Fruit fly (Drosophila melanogaster) S2 (cell line): ENCODE results near the gene CG44194.

Source experiments
- CG8478 ChIP-seq: fragments of >200 bp; optimal IDR thresholded peaks from 2 replicates; lab custom pipeline; 2018
- CTCF ChIP-seq, 2 experiments: fragments of >200 bp; optimal IDR thresholded peaks; 2 replicates each; lab custom pipeline; 2018

The CG44194 gene

DNA sequence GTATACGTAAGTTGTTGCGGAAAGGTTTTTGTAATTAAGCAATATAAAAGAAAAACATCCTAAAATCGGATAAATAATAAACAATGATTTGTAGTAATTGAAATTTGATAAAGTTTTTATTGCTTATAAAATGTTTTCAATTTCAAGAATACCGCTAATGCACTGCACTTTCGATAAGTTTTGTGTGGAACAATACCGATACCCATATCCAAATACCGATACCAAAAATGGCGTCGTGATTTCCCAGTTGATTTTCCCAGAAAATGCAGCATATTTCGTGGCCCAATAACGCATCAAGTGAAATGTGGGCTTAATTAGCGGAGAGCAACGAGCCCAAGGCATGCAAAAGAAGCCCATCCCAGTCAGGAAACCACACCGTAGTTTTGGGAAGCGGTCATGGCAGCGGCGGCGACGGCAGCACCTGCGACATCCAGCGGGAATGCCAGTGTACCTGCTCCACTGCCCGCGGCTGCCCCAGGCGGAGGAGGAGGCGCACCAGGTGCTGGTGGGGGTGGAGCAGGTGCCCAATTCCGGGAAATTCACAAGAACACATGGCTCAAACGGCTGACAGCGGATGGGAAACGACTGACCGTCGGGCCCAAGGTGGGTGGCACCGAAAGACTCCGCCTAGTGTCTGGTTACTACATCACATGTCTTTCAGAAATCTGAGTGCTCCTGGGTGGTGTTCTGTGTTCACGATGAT, 11.5 kb downstream of the CG44194 start, which contains the start of gene CG31342:
TSS of gene CG31342 (plus strand) at position 214 of the 703 bp plus-strand sequence.
- TF ChIP-seq CTCF (optimal IDR thresholded peaks at IDR 0.05; lab: Kevin White, UChicago) (no peak), CG8478 (lab: Kevin White, UChicago) (no peak)

DNA sequence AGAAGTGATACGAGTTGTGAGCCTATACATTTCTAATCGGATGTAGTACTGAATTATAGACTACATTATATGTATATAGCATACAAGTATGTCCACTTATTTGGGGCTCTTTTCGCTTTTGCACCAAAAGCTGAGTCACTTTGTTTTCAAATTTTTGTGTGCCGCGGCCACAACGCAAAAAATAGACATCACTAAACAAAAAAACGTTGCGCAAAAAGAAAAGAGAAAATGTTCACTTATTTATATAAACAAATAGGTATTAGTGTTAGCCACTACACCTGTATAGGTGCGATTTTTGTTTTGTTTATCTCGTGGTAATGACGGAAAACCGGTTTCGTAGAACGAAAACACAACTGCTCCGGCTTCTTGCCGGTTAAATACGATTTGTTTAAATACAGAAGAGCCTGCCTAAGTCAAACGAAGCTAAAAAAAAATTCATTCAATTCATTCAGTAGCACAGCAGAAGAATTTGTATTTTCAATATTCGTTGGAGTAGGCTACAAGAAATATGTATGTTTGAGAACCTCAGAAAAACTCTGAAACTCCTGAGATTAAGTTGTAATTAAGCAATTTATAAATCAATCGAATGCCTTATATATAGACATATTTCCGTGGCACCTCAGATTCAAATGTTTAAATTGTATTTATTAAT, 14.4 kb downstream of the CG44194 start:
- TF ChIP-seq CTCF (optimal IDR thresholded peaks at IDR 0.05; lab: Kevin White, UChicago) (no peak), CG8478 (lab: Kevin White, UChicago) (no peak)

DNA sequence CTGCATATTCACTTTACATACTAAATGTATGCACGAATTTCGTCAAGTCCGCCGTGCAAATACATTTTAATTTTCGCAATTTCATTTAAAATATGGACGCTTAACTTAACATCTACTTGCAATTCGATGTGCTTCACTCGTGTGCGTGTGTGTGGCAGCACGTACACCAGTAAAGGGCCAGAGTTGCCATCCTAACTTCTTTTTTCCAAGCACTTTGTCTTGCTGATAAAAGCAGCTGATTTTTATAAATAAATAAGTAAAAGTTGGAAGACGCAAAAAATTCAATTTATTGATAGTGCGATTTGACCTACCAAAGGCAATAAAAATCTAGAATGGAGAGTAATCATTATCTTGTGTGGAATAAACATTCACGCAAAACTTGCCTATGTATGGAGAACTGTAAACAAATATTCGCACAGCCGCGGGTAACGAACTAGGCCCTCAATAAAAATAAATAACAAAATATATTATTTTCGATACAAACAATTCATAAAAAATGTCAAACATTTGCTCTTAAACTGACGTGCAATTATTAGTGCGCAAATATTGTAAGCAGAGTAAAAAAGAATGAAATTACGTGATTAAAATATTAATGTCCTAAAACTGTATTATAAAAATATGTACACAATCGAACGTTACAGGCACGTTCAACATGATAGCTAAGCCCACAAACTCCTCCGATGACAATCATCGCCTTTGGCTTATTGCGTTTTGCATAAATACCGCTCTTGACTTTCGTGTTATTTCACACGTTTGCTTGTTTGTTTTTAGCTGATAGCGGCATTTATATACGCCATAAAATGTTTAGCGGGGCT, 15.2 kb downstream of the CG44194 start:
- TF ChIP-seq CG8478 (lab: Kevin White, UChicago) (no peak), CTCF (optimal IDR thresholded peaks at IDR 0.05; lab: Kevin White, UChicago) (no peak)

DNA sequence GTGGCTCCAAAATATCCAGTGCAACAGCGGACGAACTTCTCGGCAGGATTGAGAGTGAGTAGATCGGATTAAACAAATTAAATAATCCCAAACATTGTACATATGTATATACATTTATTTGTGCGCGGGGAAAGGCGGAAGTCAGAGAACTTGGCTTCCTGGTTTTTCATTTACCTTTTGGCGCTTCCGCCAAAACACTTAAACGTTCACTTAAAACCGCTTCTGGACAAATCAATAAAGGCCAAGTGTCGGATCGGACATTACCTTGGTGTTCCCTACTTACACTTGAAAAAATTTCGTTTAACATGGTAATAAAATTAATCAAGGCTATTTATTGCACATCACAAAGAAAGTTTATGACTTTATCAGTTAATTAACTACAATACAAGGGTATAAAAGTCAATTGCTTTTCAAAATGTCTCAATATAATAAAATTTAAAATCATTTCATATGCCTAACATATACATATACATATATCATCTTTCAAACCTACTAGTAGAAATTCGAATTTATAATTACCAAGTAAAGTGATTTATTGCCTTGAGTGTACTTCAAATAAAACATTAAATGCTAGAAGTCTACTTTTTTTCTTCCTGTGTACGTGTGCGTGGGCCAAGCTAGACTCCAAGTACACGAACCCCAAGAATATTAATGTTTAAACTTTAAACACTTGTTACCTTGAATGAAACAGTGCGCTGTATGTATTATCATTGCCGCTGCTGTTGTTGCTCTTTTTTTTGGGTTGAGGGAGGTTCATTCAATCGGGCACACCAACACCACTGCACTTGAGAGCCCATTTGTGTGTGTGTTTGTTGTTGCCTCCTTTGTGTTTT, 16.0 kb downstream of the CG44194 start:
- TF ChIP-seq CTCF (optimal IDR thresholded peaks at IDR 0.05; lab: Kevin White, UChicago) (no peak), CG8478 (lab: Kevin White, UChicago) (no peak)

DNA sequence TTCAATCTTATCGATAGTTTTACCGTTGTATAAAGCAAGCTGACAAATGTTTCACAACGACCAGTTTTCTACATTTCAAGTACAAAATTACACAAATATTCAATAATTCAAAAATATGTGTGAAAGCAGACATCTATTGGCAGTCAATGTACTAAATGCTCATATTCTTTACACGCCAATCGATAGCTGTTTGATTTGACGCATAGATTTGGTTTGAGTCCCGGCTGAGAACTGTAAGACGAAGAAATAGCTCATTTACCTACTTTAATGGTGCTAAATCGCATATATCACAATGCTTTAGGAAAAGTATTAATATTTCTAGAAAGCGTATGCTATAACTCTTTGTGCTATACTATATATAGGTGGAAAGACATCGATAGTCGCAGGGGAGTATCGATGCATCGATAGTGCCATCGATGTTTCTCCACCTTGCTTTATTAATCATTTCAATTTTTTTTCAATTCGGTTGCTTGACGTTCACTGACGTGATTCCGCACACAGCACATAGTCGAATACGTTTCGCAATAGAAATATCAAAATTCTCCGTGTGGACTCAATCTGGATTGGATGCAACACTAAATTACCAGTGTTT, 16.8 kb downstream of the CG44194 start, which contains the start of gene Paip2:
TSS of gene Paip2 (plus strand) at position 165 of the 592 bp plus-strand sequence.
- TF ChIP-seq CTCF (optimal IDR thresholded peaks at IDR 0.05; lab: Kevin White, UChicago): peak; percentile 84 to 86
- no peak for TF ChIP-seq CG8478 (lab: Kevin White, UChicago)

DNA sequence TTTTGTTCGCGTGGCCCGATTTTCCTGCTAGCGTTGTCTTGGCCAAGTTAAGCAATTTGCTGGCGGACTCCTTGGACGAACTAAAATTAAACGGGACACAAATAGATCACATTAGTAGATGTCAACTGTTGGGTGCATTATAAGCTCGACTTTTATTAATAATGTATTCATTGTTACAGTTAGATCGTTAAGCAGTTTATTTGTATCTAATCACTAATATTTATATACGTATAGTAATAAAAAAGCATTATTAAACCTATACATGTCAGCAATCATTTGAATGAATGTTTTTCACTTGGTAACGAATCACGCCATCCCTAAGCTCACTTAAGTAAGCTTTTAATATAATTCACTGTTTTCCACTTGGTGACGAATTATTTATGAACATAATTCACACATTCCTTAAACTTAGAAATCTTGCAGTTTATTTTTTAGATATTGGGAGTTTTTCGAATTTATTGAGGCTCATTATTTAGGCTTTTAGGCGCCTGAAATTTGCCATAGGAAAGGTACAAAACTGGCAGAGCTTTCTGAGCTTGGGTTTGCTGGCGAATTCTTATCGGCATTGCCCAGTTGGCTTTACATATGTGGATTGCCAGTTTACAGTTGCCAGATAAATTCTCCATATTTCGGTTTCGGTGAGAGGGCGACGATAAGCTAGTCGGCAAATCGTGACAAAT, 20.0 kb downstream of the CG44194 start, which contains the start of the genes CG7381 and CG7091:
TSS of gene CG7381 (minus strand) at position 101 of the 680 bp plus-strand sequence.
TSS of gene CG7091 (plus strand) at position 630 of the 680 bp plus-strand sequence.
- TF ChIP-seq CTCF (optimal IDR thresholded peaks at IDR 0.05; lab: Kevin White, UChicago): no peak
- TF ChIP-seq CG8478 (lab: Kevin White, UChicago): no peak

DNA sequence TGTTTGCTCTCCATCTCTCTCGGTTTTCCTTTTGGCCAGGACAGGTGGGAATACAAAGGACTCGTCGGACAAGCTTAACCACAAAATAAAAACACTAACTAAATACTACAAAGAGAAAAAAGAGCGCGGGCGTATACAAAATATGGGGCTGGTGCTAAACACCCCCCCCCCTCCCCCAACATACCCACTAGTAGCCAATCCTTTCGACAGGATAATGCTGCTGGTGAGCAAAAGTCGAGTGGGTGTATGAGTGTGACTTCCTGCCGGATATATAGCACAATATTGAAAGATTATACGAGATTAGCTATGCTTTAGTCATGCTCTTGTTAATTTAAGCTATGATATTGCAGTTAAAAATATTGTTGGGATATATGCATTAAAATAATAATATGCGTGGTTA, 22.3 kb downstream of the CG44194 start:
- TF ChIP-seq CTCF (optimal IDR thresholded peaks at IDR 0.05; lab: Kevin White, UChicago) (no peak), CG8478 (lab: Kevin White, UChicago) (no peak)

DNA sequence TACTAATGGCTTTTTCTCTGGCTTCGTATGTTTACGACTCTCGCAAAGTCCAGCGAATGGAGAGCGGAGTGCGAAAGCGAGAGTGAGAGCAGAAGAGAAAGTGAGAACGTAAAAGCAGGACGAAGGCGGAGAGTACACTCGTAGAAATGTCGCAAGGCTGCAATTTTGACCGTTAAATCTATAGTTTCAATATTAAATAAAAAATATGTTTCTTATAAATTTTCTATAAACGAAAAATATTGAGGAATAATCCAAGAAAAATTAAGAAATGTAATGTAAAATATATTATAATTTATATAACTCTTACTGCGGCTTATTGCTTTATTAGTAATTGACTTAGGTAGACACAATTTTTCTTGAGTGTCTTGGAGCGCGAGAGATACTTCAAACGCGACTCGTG, 23.1 kb downstream of the CG44194 start:
- TF ChIP-seq CG8478 (lab: Kevin White, UChicago) (no peak), CTCF (optimal IDR thresholded peaks at IDR 0.05; lab: Kevin White, UChicago) (no peak)

DNA sequence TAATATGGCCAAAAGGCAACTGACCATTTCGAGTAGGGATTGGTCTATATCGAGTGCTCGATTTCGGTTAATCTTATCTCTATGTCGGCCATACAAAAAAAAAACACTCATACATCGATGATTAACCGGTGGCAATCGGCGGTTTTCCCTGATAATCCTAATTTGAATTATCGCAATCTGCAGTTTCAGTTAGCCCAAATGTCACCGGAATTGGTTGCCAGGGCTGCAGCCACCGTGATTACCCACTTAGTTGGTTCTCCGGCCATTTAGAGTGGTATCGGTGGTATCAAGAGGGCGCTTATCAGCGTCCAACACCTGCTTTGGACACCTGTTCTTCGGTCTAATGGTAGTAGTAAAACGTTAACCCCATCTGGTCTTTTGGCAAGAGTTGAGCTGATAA, 25.4 kb downstream of the CG44194 start:
- TF ChIP-seq CG8478 (lab: Kevin White, UChicago) (no peak), CTCF (optimal IDR thresholded peaks at IDR 0.05; lab: Kevin White, UChicago) (no peak)

DNA sequence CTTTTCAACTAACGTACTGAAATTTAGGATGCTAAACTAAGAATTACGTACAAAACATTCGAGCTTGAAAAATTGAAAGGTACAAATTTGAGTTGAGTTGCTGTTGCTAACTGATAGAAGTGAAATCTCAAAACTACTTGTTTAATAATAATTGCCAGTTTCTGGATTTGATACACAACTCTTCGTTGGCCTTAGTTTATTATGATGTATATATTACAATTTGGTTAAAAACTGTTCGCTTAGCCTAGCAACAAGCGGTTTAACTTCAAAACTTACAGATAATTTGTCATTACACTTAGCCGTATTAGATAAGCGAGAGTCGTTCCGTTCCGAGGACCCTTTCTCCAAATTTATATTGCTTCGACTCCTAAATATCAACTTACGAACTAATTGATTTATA, 29.9 kb downstream of the CG44194 start, which contains the start of the genes CG14384 and grsm:
TSS of gene CG14384 (minus strand) at position 101 of the 400 bp plus-strand sequence.
TSS of gene grsm (minus strand) at position 101 of the 400 bp plus-strand sequence.
- TF ChIP-seq CG8478 (lab: Kevin White, UChicago) (no peak), CTCF (optimal IDR thresholded peaks at IDR 0.05; lab: Kevin White, UChicago) (no peak)

DNA sequence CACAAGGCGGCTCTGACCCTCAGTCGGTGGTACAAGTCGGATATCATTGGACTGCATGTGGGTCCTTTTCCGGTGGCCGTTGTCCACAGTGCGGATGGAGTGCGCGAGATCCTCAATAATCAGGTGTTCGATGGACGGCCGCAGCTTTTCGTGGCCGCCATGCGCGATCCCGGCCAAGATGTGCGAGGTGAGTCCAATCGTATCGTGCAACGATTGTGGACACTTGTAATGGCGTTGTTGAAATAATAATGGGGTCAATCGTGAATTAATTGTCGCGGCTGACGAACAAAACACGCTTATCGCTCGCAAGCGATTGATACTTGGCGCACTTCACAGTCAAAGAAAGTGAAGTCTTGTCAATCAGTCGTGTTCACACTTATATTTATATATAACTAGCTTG, 33.5 kb downstream of the CG44194 start:
- TF ChIP-seq CTCF (optimal IDR thresholded peaks at IDR 0.05; lab: Kevin White, UChicago): no peak
- no peak for TF ChIP-seq CG8478 (lab: Kevin White, UChicago)

DNA sequence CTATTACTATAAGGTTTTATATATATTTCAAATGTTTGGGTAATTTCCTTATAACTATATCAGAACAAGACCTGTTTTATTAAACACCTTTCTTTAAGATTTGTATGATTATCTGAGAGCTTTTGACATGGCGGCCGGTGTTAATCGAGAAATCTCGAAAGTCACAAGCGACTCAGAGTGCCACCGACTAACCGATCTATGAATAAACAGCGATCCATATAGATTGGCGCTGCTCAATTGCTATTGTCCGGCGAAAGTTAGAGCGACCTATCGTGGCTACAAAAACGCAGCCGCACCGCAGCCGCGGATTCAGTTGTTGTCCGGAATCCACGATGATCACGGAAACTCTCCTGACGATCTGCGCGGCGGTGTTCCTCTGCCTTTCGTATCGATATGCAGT, 34.0 kb downstream of the CG44194 start, which contains the start of gene Cyp304a1:
TSS of gene Cyp304a1 (plus strand) at position 301 of the 400 bp plus-strand sequence.
- no peak for TF ChIP-seq CG8478 (lab: Kevin White, UChicago)
- TF ChIP-seq CTCF (optimal IDR thresholded peaks at IDR 0.05; lab: Kevin White, UChicago): no peak

DNA sequence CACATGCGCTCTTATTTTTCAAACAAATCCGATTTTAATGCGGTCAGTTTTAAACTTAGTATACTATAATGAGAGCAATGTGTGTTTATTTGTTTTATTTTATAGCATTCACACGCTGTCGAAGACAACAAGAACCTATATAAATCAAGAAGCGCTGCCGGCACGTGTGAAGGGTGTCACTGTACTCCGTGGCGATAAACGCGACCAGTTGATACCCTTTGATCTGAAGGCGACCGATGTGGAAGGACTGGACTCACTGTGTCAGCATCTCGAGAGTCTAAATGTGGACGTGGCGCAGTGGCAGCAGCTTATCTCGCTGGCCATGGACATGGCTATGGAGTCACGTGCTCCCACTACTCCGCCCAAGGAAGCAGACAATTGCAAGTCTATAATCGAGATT, 34.9 kb downstream of the CG44194 start:
- TF ChIP-seq CTCF (optimal IDR thresholded peaks at IDR 0.05; lab: Kevin White, UChicago) (no peak), CG8478 (lab: Kevin White, UChicago) (no peak)
